Worm (Caenorhabditis elegans) whole organism, L2 larva: ENCODE measurements around the gene Y73F4A.2.

ENCODE experiments used
- C34F6.9 ChIP-seq: fragments of 150-350 bp; optimal IDR thresholded peaks from 2 replicates; lab custom pipeline; 2014; ENCODE audit warnings: missing biosample characterization, missing genetic modification characterization
- F13H6.1 ChIP-seq: sonication (generic microtip); optimal IDR thresholded peaks from 2 replicates; lab custom pipeline; 2016; ENCODE audit warnings: missing genetic modification characterization, missing compliant biosample characterization
- R02D3.7 ChIP-seq: fragments of 150-350 bp; optimal IDR thresholded peaks from 2 replicates; lab custom pipeline; 2014; ENCODE audit warnings: missing biosample characterization, missing genetic modification characterization
- Y55F3AM.14 ChIP-seq: fragments of 200-800 bp; sonication (Bioruptor generic); optimal IDR thresholded peaks from 2 replicates; lab custom pipeline; 2018; ENCODE audit warnings: mild to moderate bottlenecking, missing genetic modification characterization, missing compliant biosample characterization
- ZK546.5 ChIP-seq: sonication (generic microtip); optimal IDR thresholded peaks from 2 replicates; lab custom pipeline; 2017; ENCODE audit warnings: missing biosample characterization, missing genetic modification characterization
- alr-1 ChIP-seq: fragments of 150-350 bp; optimal IDR thresholded peaks from 2 replicates; lab custom pipeline; 2014; ENCODE audit warnings: missing biosample characterization, missing genetic modification characterization
- ama-1 ChIP-seq: fragments of 150-350 bp; optimal IDR thresholded peaks from 2 replicates; lab custom pipeline; 2018; ENCODE audit warnings: inconsistent platforms
- blmp-1 ChIP-seq: sonication (generic microtip); optimal IDR thresholded peaks from 2 replicates; lab custom pipeline; 2017; ENCODE audit warnings: missing genetic modification characterization, mild to moderate bottlenecking, missing compliant biosample characterization, antibody characterized with exemption, moderate library complexity; ENCODE audit not compliant: insufficient read depth
- ceh-16 ChIP-seq: fragments of 150-350 bp; optimal IDR thresholded peaks from 2 replicates; lab custom pipeline; 2014; ENCODE audit warnings: missing biosample characterization, missing genetic modification characterization
- ceh-82 ChIP-seq: fragments of 150-350 bp; optimal IDR thresholded peaks from 2 replicates; lab custom pipeline; 2014; ENCODE audit warnings: missing biosample characterization, missing genetic modification characterization
- dmd-4 ChIP-seq: sonication (generic microtip); optimal IDR thresholded peaks from 2 replicates; lab custom pipeline; 2017; ENCODE audit warnings: missing biosample characterization, missing genetic modification characterization
- egl-27 ChIP-seq: sonication (generic microtip); optimal IDR thresholded peaks from 3 replicates; lab custom pipeline; 2017; ENCODE audit warnings: missing biosample characterization, missing genetic modification reagents, missing genetic modification characterization
- elt-1 ChIP-seq: fragments of 150-350 bp; optimal IDR thresholded peaks from 2 replicates; lab custom pipeline; 2014; ENCODE audit warnings: missing biosample characterization, missing genetic modification characterization
- fos-1 ChIP-seq: fragments of 150-350 bp; optimal IDR thresholded peaks from 2 replicates; lab custom pipeline; 2014; ENCODE audit warnings: missing biosample characterization, missing genetic modification characterization
- gmeb-1 ChIP-seq: fragments of 150-350 bp; optimal IDR thresholded peaks from 2 replicates; lab custom pipeline; 2014; ENCODE audit warnings: missing biosample characterization, missing genetic modification characterization
- lin-11 ChIP-seq: fragments of 150-350 bp; sonication (generic microtip); optimal IDR thresholded peaks from 2 replicates; lab custom pipeline; 2014; ENCODE audit warnings: missing biosample characterization, missing genetic modification characterization, inconsistent platforms, mixed read lengths
- lin-39 ChIP-seq: fragments of 150-350 bp; optimal IDR thresholded peaks from 2 replicates; lab custom pipeline; 2014; ENCODE audit warnings: missing biosample characterization, missing genetic modification reagents, missing genetic modification characterization
- mbf-1 ChIP-seq: sonication (generic microtip); optimal IDR thresholded peaks from 2 replicates; lab custom pipeline; 2017; ENCODE audit warnings: missing biosample characterization, missing genetic modification characterization
- mdl-1 ChIP-seq, 2 experiments: fragments of 150-350 bp in 1 of 2; sonication (generic microtip) in 1 of 2; optimal IDR thresholded peaks; 2 replicates each; lab custom pipeline; 2017; ENCODE audit warnings: missing biosample characterization in 2 of 2, missing genetic modification characterization in 2 of 2
- nhr-10 ChIP-seq: sonication (generic microtip); optimal IDR thresholded peaks from 2 replicates; lab custom pipeline; 2017; ENCODE audit warnings: missing biosample characterization, missing genetic modification characterization
- nhr-11 ChIP-seq: fragments of 150-350 bp; optimal IDR thresholded peaks from 2 replicates; lab custom pipeline; 2014; ENCODE audit warnings: missing biosample characterization, missing genetic modification characterization
- nhr-12 ChIP-seq: fragments of 150-350 bp; optimal IDR thresholded peaks from 2 replicates; lab custom pipeline; 2014; ENCODE audit warnings: missing biosample characterization, missing genetic modification characterization
- nhr-21 ChIP-seq: fragments of 150-350 bp; optimal IDR thresholded peaks from 2 replicates; lab custom pipeline; 2014; ENCODE audit warnings: missing biosample characterization, missing genetic modification characterization
- nhr-23 ChIP-seq: fragments of 150-350 bp; optimal IDR thresholded peaks from 2 replicates; lab custom pipeline; 2014; ENCODE audit warnings: missing biosample characterization, missing genetic modification reagents, missing genetic modification characterization
- nhr-25 ChIP-seq: fragments of 150-350 bp; sonication (generic microtip); optimal IDR thresholded peaks from 3 replicates; lab custom pipeline; 2014; ENCODE audit warnings: missing biosample characterization, missing genetic modification characterization
- nhr-6 ChIP-seq: fragments of 150-350 bp; optimal IDR thresholded peaks from 2 replicates; lab custom pipeline; 2014; ENCODE audit warnings: missing biosample characterization, missing genetic modification characterization
- peb-1 ChIP-seq: fragments of 150-350 bp; optimal IDR thresholded peaks from 2 replicates; lab custom pipeline; 2014; ENCODE audit warnings: missing biosample characterization, missing genetic modification characterization
- sem-4 ChIP-seq: fragments of 150-350 bp; optimal IDR thresholded peaks from 2 replicates; lab custom pipeline; 2014; ENCODE audit warnings: missing biosample characterization, missing genetic modification reagents, missing genetic modification characterization
- sma-3 ChIP-seq: sonication (generic microtip); optimal IDR thresholded peaks from 2 replicates; lab custom pipeline; 2016; ENCODE audit warnings: missing genetic modification reagents, missing genetic modification characterization, missing compliant biosample characterization
- sma-9 ChIP-seq, 2 experiments: fragments of 150-350 bp in 1 of 2; sonication (generic microtip) in 1 of 2; optimal IDR thresholded peaks; 2 replicates each; lab custom pipeline; 2014 to 2016; ENCODE audit warnings: missing genetic modification characterization in 2 of 2, mild to moderate bottlenecking in 1 of 2, missing biosample characterization in 1 of 2, missing compliant biosample characterization in 1 of 2, missing genetic modification reagents in 1 of 2, moderate library complexity in 1 of 2
- unc-39 ChIP-seq: fragments of 150-350 bp; optimal IDR thresholded peaks from 2 replicates; lab custom pipeline; 2014; ENCODE audit warnings: missing biosample characterization, missing genetic modification characterization
- unc-62 ChIP-seq: fragments of 150-350 bp; optimal IDR thresholded peaks from 2 replicates; lab custom pipeline; 2014; ENCODE audit warnings: missing biosample characterization, missing genetic modification reagents, missing genetic modification characterization
- zag-1 ChIP-seq: fragments of 150-350 bp; optimal IDR thresholded peaks from 2 replicates; lab custom pipeline; 2014; ENCODE audit warnings: missing biosample characterization, missing genetic modification characterization
- ztf-1 ChIP-seq: fragments of 200-800 bp; sonication (Bioruptor generic); conservative IDR thresholded peaks from 2 replicates; pipeline ENCODE4 v1.3.6; 2022; ENCODE audit warnings: missing genetic modification characterization, missing compliant biosample characterization
- ztf-11 ChIP-seq: sonication (generic microtip); optimal IDR thresholded peaks from 2 replicates; lab custom pipeline; 2017; ENCODE audit warnings: missing biosample characterization, missing genetic modification characterization
- ztf-4 ChIP-seq: fragments of 150-350 bp; optimal IDR thresholded peaks from 2 replicates; lab custom pipeline; 2014; ENCODE audit warnings: missing biosample characterization, missing genetic modification characterization

The Y73F4A.2 gene

ce11 chrIV:9051510-9052175, 8.5 kb upstream of the Y73F4A.2 start:
- no peak for TF ChIP-seq ZK546.5 (tag; lab: Kevin White, UChicago)
- TF ChIP-seq egl-27 = no peak
- TF ChIP-seq peb-1 (tag; lab: Kevin White, UChicago) = no peak
- TF ChIP-seq nhr-25 (tag; lab: Kevin White, UChicago) = peak; percentile 38
- no peak for TF ChIP-seq Y55F3AM.14
- no peak for TF ChIP-seq ceh-16 (tag; lab: Kevin White, UChicago)
- TF ChIP-seq unc-39 (tag; lab: Kevin White, UChicago) = no peak
- TF ChIP-seq gmeb-1 = no peak
- no peak for TF ChIP-seq R02D3.7 (tag; lab: Kevin White, UChicago)
- no peak for TF ChIP-seq ztf-4 (tag; lab: Kevin White, UChicago)
- TF ChIP-seq sma-9 (GFP tag; optimal IDR thresholded peaks at IDR 0.05; lab: Kevin White, UChicago) = peak; percentile 34
- no peak for TF ChIP-seq sma-9 (tag; optimal IDR thresholded peaks at IDR 0.05; lab: Kevin White, UChicago)
- no peak for TF ChIP-seq sem-4 (tag; lab: Kevin White, UChicago)
- no peak for TF ChIP-seq ama-1 (lab: Kevin White, UChicago)
- TF ChIP-seq alr-1 (tag; lab: Kevin White, UChicago) = no peak
- TF ChIP-seq ztf-1 = no peak
- no peak for TF ChIP-seq mdl-1 (tag; optimal IDR thresholded peaks at IDR 0.05; lab: Kevin White, UChicago)
- no peak for TF ChIP-seq sma-3 (GFP tag; lab: Kevin White, UChicago)
- no peak for TF ChIP-seq nhr-10 (tag; lab: Kevin White, UChicago)
- no peak for TF ChIP-seq C34F6.9 (tag; lab: Kevin White, UChicago)
- no peak for TF ChIP-seq dmd-4 (tag; lab: Kevin White, UChicago)
- TF ChIP-seq ztf-11 = no peak
- peak; percentile 74 for TF ChIP-seq blmp-1
- no peak for TF ChIP-seq ceh-82 (tag; lab: Kevin White, UChicago)
- no peak for TF ChIP-seq mbf-1 (tag; lab: Kevin White, UChicago)
- no peak for TF ChIP-seq fos-1 (tag; lab: Kevin White, UChicago)

- no peak for TF ChIP-seq nhr-6 (tag; lab: Kevin White, UChicago)
- peak; percentile 30 for TF ChIP-seq nhr-25 (tag; lab: Kevin White, UChicago)
These were observed 7.9 kb upstream of the Y73F4A.2 start for ce11 chrIV:9051036-9051435.

- TF ChIP-seq nhr-6 (tag; lab: Kevin White, UChicago) = no peak
- no peak for TF ChIP-seq R02D3.7 (tag; lab: Kevin White, UChicago)
- TF ChIP-seq nhr-23 (tag; lab: Kevin White, UChicago) = no peak
- no peak for TF ChIP-seq lin-39 (tag; lab: Kevin White, UChicago)
- no peak for TF ChIP-seq zag-1 (tag; lab: Kevin White, UChicago)
- no peak for TF ChIP-seq unc-62 (GFP tag; lab: Kevin White, UChicago)
- TF ChIP-seq nhr-11 (tag; lab: Kevin White, UChicago) = no peak
- TF ChIP-seq, all 48 proteins: peak for 0
These were observed 2.1 kb upstream of the Y73F4A.2 start, which contains the start of gene Y73F4A.1 for ce11 chrIV:9045252-9045651. Gene Y73F4A.1, minus strand, starts transcription at chrIV:9045352.

ce11 chrIV:9040393-9040792, 2.8 kb downstream of the Y73F4A.2 start, which contains the start of gene Y73F4A.3:
Gene Y73F4A.3, minus strand, starts transcription at chrIV:9040493.
- TF ChIP-seq F13H6.1 (tag; lab: Kevin White, UChicago) (peak; percentile 4), nhr-21 (tag; lab: Kevin White, UChicago) (no peak), elt-1 (tag; lab: Kevin White, UChicago) (no peak)

ce11 chrIV:9037063-9037462, 6.1 kb downstream of the Y73F4A.2 start, which contains the start of gene C53D6.7:
Gene C53D6.7, minus strand, starts transcription at chrIV:9037163.
- TF ChIP-seq elt-1 (tag; lab: Kevin White, UChicago) = no peak
- no peak for TF ChIP-seq nhr-12 (tag; lab: Kevin White, UChicago)
- no peak for TF ChIP-seq ztf-1
- TF ChIP-seq nhr-23 (tag; lab: Kevin White, UChicago) = no peak
- TF ChIP-seq lin-11 (tag; lab: Kevin White, UChicago) = no peak
- TF ChIP-seq mdl-1 (tag; optimal IDR thresholded peaks at IDR 0.05; lab: Kevin White, UChicago) = no peak
- TF ChIP-seq gmeb-1 = no peak
- no peak for TF ChIP-seq ZK546.5 (tag; lab: Kevin White, UChicago)
